Worm (Caenorhabditis elegans) whole organism, young adult: ENCODE results near the gene fbxb-77.

Experiments used
- K11D2.4 ChIP-seq: fragments of 200-800 bp; sonication (Bioruptor generic); IDR thresholded peaks from 2 replicates; pipeline ENCODE4 v1.3.6; 2022; ENCODE audit warnings: missing genetic modification reagents, missing genetic modification characterization, missing compliant biosample characterization
- Y56A3A.18 ChIP-seq: fragments of 200-800 bp; sonication (Bioruptor generic); IDR thresholded peaks from 2 replicates; pipeline ENCODE4 v1.3.6; 2022; ENCODE audit warnings: missing genetic modification reagents, missing genetic modification characterization, missing compliant biosample characterization
- atf-7 ChIP-seq: sonication (generic microtip); optimal IDR thresholded peaks from 2 replicates; lab custom pipeline; 2017; ENCODE audit warnings: mild to moderate bottlenecking, missing genetic modification characterization, missing compliant biosample characterization
- ccch-3 ChIP-seq: fragments of 200-800 bp; sonication (Bioruptor generic); optimal IDR thresholded peaks from 2 replicates; lab custom pipeline; 2018; ENCODE audit warnings: mild to moderate bottlenecking, missing genetic modification characterization, missing compliant biosample characterization
- fkh-3 ChIP-seq: sonication (generic microtip); optimal IDR thresholded peaks from 2 replicates; lab custom pipeline; 2016; ENCODE audit warnings: mild to moderate bottlenecking, missing genetic modification characterization, missing compliant biosample characterization
- nhr-80 ChIP-seq: sonication (generic microtip); optimal IDR thresholded peaks from 2 replicates; lab custom pipeline; 2016; ENCODE audit warnings: missing genetic modification characterization, missing compliant biosample characterization
- unc-130 ChIP-seq: sonication (generic microtip); optimal IDR thresholded peaks from 2 replicates; lab custom pipeline; 2016; ENCODE audit warnings: missing genetic modification reagents, missing genetic modification characterization, missing compliant biosample characterization

ce11 chrIV:4776001-4776400, 20.0 kb upstream of the fbxb-77 start, which contains the start of gene R11E3.19:
- no peak for TF ChIP-seq unc-130
- no peak for TF ChIP-seq atf-7 (tag; lab: Kevin White, UChicago)
- TF ChIP-seq nhr-80 (tag; lab: Kevin White, UChicago) = no peak
- TF ChIP-seq Y56A3A.18 = no peak
- TF ChIP-seq K11D2.4 (GFP tag; lab: Robert Waterston, UW) = no peak
- no peak for TF ChIP-seq ccch-3 (GFP tag; lab: Kevin White, UChicago)
- no peak for TF ChIP-seq fkh-3 (tag; lab: Kevin White, UChicago)
